Fruit fly (Drosophila melanogaster): ENCODE results near the gene CG3308.

The CG3308 gene

dm6 chr3R:21271208-21271607 is 2.4 kb downstream of the CG3308 start (continued):
- TF ChIP-seq CG34376 (GFP tag; optimal IDR thresholded peaks at IDR 0.05) (no peak), Mad (GFP tag; optimal IDR thresholded peaks at IDR 0.05) (no peak), oc (tag; optimal IDR thresholded peaks at IDR 0.05) (no peak), Hr39 (optimal IDR thresholded peaks at IDR 0.05) (no peak), Pdp1 (GFP tag; optimal IDR thresholded peaks at IDR 0.05) (no peak), Poxn (GFP tag; IDR thresholded peaks at IDR 0.05) (no peak), kah (GFP tag; optimal IDR thresholded peaks at IDR 0.05) (no peak), disco-r (GFP tag; optimal IDR thresholded peaks at IDR 0.05) (no peak), MBD-R2 (GFP tag; IDR thresholded peaks at IDR 0.05) (no peak), Ptx1 (GFP tag; IDR thresholded peaks at IDR 0.05) (no peak), sr (GFP tag; IDR thresholded peaks at IDR 0.05) (no peak), CG16779 (GFP tag; IDR thresholded peaks at IDR 0.05) (no peak), CG16863 (GFP tag; optimal IDR thresholded peaks at IDR 0.05) (no peak), so (GFP tag; IDR thresholded peaks at IDR 0.05) (0 out of 3 replicates have a peak, but pooled peaks have one; percentile 17), maf-S (GFP tag; optimal IDR thresholded peaks at IDR 0.05) (no peak), tgo (GFP tag; IDR thresholded peaks at IDR 0.05) (no peak), Hey (tag; optimal IDR thresholded peaks at IDR 0.05) (no peak), slou (GFP tag; optimal IDR thresholded peaks at IDR 0.05) (no peak), CG18476 (GFP tag; optimal IDR thresholded peaks at IDR 0.05) (peak; percentile 1), CG11504 (tag; optimal IDR thresholded peaks at IDR 0.05) (no peak), hb (GFP tag; IDR thresholded peaks at IDR 0.05; ENCODE audit: partially characterized antibody) (no peak), cg (GFP tag; optimal IDR thresholded peaks at IDR 0.05) (no peak), pita (GFP tag; optimal IDR thresholded peaks at IDR 0.05) (no peak), Max (GFP tag; optimal IDR thresholded peaks at IDR 0.05) (no peak), trem (tag; optimal IDR thresholded peaks at IDR 0.05) (no peak), Elba2 (GFP tag; optimal IDR thresholded peaks at IDR 0.05) (no peak), CG10321 (GFP tag; IDR thresholded peaks at IDR 0.05) (no peak), CoRest (tag; optimal IDR thresholded peaks at IDR 0.05) (peak; percentile 10), cwo (GFP tag; optimal IDR thresholded peaks at IDR 0.05) (no peak), CG8359 (GFP tag; optimal IDR thresholded peaks at IDR 0.05; ENCODE audit: borderline replicate concordance) (peak; percentile 22), Drgx (GFP tag; IDR thresholded peaks at IDR 0.05) (no peak), CG18764 (GFP tag; optimal IDR thresholded peaks at IDR 0.05) (peak; percentile 23), stc (GFP tag; IDR thresholded peaks at IDR 0.05) (no peak), CG9609 (GFP tag; optimal IDR thresholded peaks at IDR 0.05) (no peak), stwl (tag; optimal IDR thresholded peaks at IDR 0.05) (no peak), ranshi (GFP tag; IDR thresholded peaks at IDR 0.05) (0 out of 2 replicates have a peak, but pooled peaks have one; percentile 17), CG2875 (GFP tag; optimal IDR thresholded peaks at IDR 0.05) (peak; percentile 44), Dbx (GFP tag; IDR thresholded peaks at IDR 0.05) (no peak), CG7357 (GFP tag; IDR thresholded peaks at IDR 0.05) (no peak), Rx (GFP tag; IDR thresholded peaks at IDR 0.05) (no peak), lov (optimal IDR thresholded peaks at IDR 0.05) (no peak), lov (GFP tag; IDR thresholded peaks at IDR 0.05) (no peak), wek (GFP tag; optimal IDR thresholded peaks at IDR 0.05) (peak; percentile 53), CG7786 (GFP tag; optimal IDR thresholded peaks at IDR 0.05) (no peak), CG3281 (GFP tag; optimal IDR thresholded peaks at IDR 0.05) (peak; percentile 11), luna (GFP tag; optimal IDR thresholded peaks at IDR 0.05) (no peak), CG6272 (GFP tag; IDR thresholded peaks at IDR 0.05) (no peak), CG4282 (GFP tag; optimal IDR thresholded peaks at IDR 0.05) (no peak), gro (GFP tag; optimal IDR thresholded peaks at IDR 0.05) (no peak), CG4820 (GFP tag; optimal IDR thresholded peaks at IDR 0.05) (no peak), sima (GFP tag; optimal IDR thresholded peaks at IDR 0.05) (no peak), CG1832 (GFP tag; optimal IDR thresholded peaks at IDR 0.05) (no peak), jing (GFP tag; optimal IDR thresholded peaks at IDR 0.05) (no peak)
